Worm (Caenorhabditis elegans) whole organism, late embryonic: Measurements from ENCODE around the gene C18G1.9.

Experiments used
- F13H6.1 ChIP-seq: sonication (generic microtip); optimal IDR thresholded peaks from 2 replicates; lab custom pipeline; 2016; ENCODE audit warnings: missing genetic modification characterization, missing compliant biosample characterization
- K09A11.1 ChIP-seq: sonication (generic microtip); optimal IDR thresholded peaks from 2 replicates; lab custom pipeline; 2017; ENCODE audit warnings: antibody characterized with exemption, mild to moderate bottlenecking, missing genetic modification characterization, missing compliant biosample characterization; ENCODE audit not compliant: insufficient read depth
- Y22D7AL.16 ChIP-seq: sonication (generic microtip); optimal IDR thresholded peaks from 2 replicates; lab custom pipeline; 2016; ENCODE audit warnings: missing genetic modification characterization, missing compliant biosample characterization
- ceh-14 ChIP-seq: sonication (generic microtip); optimal IDR thresholded peaks from 2 replicates; lab custom pipeline; 2016; ENCODE audit warnings: missing genotype, missing genetic modification characterization, missing compliant biosample characterization
- ceh-18 ChIP-seq: sonication (generic microtip); optimal IDR thresholded peaks from 2 replicates; lab custom pipeline; 2016; ENCODE audit warnings: missing genetic modification characterization, missing compliant biosample characterization
- ceh-2 ChIP-seq: sonication (generic microtip); optimal IDR thresholded peaks from 2 replicates; lab custom pipeline; 2016; ENCODE audit warnings: missing genotype, missing genetic modification characterization, missing compliant biosample characterization
- ceh-22 ChIP-seq: sonication (generic microtip); optimal IDR thresholded peaks from 2 replicates; lab custom pipeline; 2017; ENCODE audit warnings: missing biosample characterization, missing genetic modification characterization
- ceh-30 ChIP-seq: fragments of 150-350 bp; optimal IDR thresholded peaks from 2 replicates; lab custom pipeline; 2014; ENCODE audit warnings: missing biosample characterization, missing genetic modification characterization
- ceh-31 ChIP-seq: sonication (generic microtip); optimal IDR thresholded peaks from 2 replicates; lab custom pipeline; 2016; ENCODE audit warnings: missing genetic modification characterization, missing compliant biosample characterization
- ceh-34 ChIP-seq: sonication (generic microtip); optimal IDR thresholded peaks from 2 replicates; lab custom pipeline; 2016; ENCODE audit warnings: mild to moderate bottlenecking, missing genetic modification characterization, missing compliant biosample characterization
- ceh-45 ChIP-seq: fragments of 200-800 bp; sonication (Bioruptor generic); IDR thresholded peaks from 2 replicates; pipeline ENCODE4 v1.3.6; 2022; ENCODE audit warnings: missing genetic modification reagents, missing genetic modification characterization, missing compliant biosample characterization
- ceh-48 ChIP-seq: sonication (generic microtip); optimal IDR thresholded peaks from 2 replicates; lab custom pipeline; 2016; ENCODE audit warnings: missing genetic modification characterization, inconsistent platforms, missing compliant biosample characterization
- ceh-6 ChIP-seq: fragments of 200-800 bp; sonication (Bioruptor generic); optimal IDR thresholded peaks from 2 replicates; lab custom pipeline; 2018; ENCODE audit warnings: mild to moderate bottlenecking, missing genetic modification characterization, missing compliant biosample characterization
- che-1 ChIP-seq: sonication (generic microtip); optimal IDR thresholded peaks from 2 replicates; lab custom pipeline; 2016; ENCODE audit warnings: mild to moderate bottlenecking, missing genetic modification characterization, missing compliant biosample characterization
- elt-2 ChIP-seq: sonication (generic microtip); optimal IDR thresholded peaks from 2 replicates; lab custom pipeline; 2016; ENCODE audit warnings: missing genetic modification reagents, missing genetic modification characterization, missing compliant biosample characterization
- fax-1 ChIP-seq: sonication (generic microtip); optimal IDR thresholded peaks from 2 replicates; lab custom pipeline; 2016; ENCODE audit warnings: missing genotype, missing genetic modification characterization, missing compliant biosample characterization
- fkh-10 ChIP-seq: fragments of 150-350 bp; optimal IDR thresholded peaks from 2 replicates; lab custom pipeline; 2014; ENCODE audit warnings: missing biosample characterization, missing genetic modification reagents, missing genetic modification characterization
- fkh-6 ChIP-seq: sonication (generic microtip); optimal IDR thresholded peaks from 2 replicates; lab custom pipeline; 2016; ENCODE audit warnings: missing genetic modification characterization, missing compliant biosample characterization
- mec-3 ChIP-seq: sonication (generic microtip); optimal IDR thresholded peaks from 2 replicates; lab custom pipeline; 2016; ENCODE audit warnings: borderline replicate concordance, missing genetic modification characterization, missing compliant biosample characterization
- nfya-1 ChIP-seq: sonication (generic microtip); optimal IDR thresholded peaks from 2 replicates; lab custom pipeline; 2017; ENCODE audit warnings: missing genetic modification characterization, mild to moderate bottlenecking, missing compliant biosample characterization, antibody characterized with exemption, moderate library complexity
- npax-4 ChIP-seq: sonication (generic microtip); optimal IDR thresholded peaks from 2 replicates; lab custom pipeline; 2016; ENCODE audit warnings: missing genetic modification characterization, missing compliant biosample characterization
- pag-3 ChIP-seq: sonication (generic microtip); optimal IDR thresholded peaks from 2 replicates; lab custom pipeline; 2016; ENCODE audit warnings: missing compliant biosample characterization, missing genetic modification characterization, borderline replicate concordance
- pat-9 ChIP-seq: fragments of 200-800 bp; sonication (Bioruptor generic); optimal IDR thresholded peaks from 2 replicates; lab custom pipeline; 2018; ENCODE audit warnings: mild to moderate bottlenecking, missing genetic modification characterization, moderate library complexity, missing compliant biosample characterization
- pax-1 ChIP-seq: fragments of 150-350 bp; optimal IDR thresholded peaks from 2 replicates; lab custom pipeline; 2014; ENCODE audit warnings: missing biosample characterization, missing genetic modification characterization
- pha-2 ChIP-seq: sonication (generic microtip); optimal IDR thresholded peaks from 2 replicates; lab custom pipeline; 2017; ENCODE audit warnings: mild to moderate bottlenecking, missing genetic modification characterization, missing compliant biosample characterization
- pha-4 ChIP-seq: fragments of 150-350 bp; optimal IDR thresholded peaks from 2 replicates; lab custom pipeline; 2018; ENCODE audit warnings: missing biosample characterization, missing genetic modification reagents, missing genetic modification characterization
- sdc-2 ChIP-seq: sonication (generic microtip); optimal IDR thresholded peaks from 2 replicates; lab custom pipeline; 2016; ENCODE audit warnings: missing genotype, missing genetic modification characterization, missing compliant biosample characterization
- sox-2 ChIP-seq: fragments of 200-800 bp; sonication (Bioruptor generic); IDR thresholded peaks from 2 replicates; pipeline ENCODE4 v1.3.6; 2022; ENCODE audit warnings: missing genetic modification reagents, missing genetic modification characterization, missing compliant biosample characterization
- tbx-2 ChIP-seq: sonication (generic microtip); optimal IDR thresholded peaks from 2 replicates; lab custom pipeline; 2016; ENCODE audit warnings: missing genetic modification characterization, missing compliant biosample characterization
- tbx-7 ChIP-seq: sonication (generic microtip); optimal IDR thresholded peaks from 2 replicates; lab custom pipeline; 2016; ENCODE audit warnings: missing genotype, missing genetic modification characterization, missing compliant biosample characterization
- ztf-16 ChIP-seq: sonication (generic microtip); optimal IDR thresholded peaks from 2 replicates; lab custom pipeline; 2017; ENCODE audit warnings: missing genetic modification characterization, missing compliant biosample characterization

Gene C18G1.9

DNA sequence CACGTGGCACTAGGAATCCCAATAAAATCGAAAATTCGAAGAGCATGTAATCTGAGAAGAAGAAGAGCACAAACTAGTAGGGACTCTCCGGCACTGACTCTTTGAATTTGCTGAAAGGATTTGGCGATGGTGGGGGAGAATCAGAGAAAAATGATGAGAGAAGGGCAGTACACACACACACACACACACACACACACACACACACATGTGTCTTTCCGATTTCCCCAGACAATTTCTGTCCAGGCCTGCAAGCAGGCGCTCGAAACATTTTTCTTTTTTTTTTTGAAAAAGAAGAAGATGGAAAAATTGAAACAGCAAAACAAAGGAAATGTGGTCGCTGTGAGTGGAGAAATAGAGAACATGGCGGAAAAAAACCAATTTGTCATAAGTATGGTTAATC is 39.5 kb downstream of the C18G1.9 start, which contains the start of gene tig-2:
Gene tig-2, minus strand, starts transcription at position 87 of the 400 bp plus-strand sequence.
- TF ChIP-seq tbx-2 = peak; percentile 8
- TF ChIP-seq ceh-18 (tag; lab: Kevin White, UChicago) = peak; percentile 48
- peak; percentile 23 for TF ChIP-seq nfya-1 (tag; lab: Kevin White, UChicago)
- TF ChIP-seq pax-1 (tag; lab: Kevin White, UChicago) = no peak

DNA sequence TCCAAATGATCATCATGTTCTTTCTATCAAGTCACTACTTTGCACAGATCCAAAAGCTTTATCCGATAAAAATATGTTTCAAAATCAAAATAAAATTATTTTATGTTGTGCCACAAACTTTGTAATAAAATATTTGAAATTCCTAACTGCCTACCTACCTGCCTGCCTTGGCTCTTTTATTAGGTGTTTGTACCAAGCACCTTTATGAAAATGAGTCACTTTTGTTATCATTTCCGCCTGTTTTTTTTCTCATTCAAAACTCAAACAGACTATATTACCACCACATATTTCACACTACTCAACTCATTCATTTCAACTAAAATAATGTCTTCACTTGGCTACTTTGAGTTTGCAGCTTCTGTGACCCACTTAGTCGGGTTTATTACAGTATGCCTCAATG is 45.1 kb downstream of the C18G1.9 start, which contains the start of gene F39G3.4:
Gene F39G3.4, plus strand, starts transcription at position 301 of the 400 bp plus-strand sequence.
- TF ChIP-seq sdc-2 (tag; lab: Kevin White, UChicago) (no peak), Y22D7AL.16 (tag; lab: Kevin White, UChicago) (no peak), ceh-31 (tag; lab: Kevin White, UChicago) (no peak), fax-1 (tag; lab: Kevin White, UChicago) (no peak), pag-3 (no peak), pha-2 (tag; lab: Kevin White, UChicago) (no peak), pat-9 (tag; lab: Kevin White, UChicago) (no peak), ceh-14 (tag; lab: Kevin White, UChicago) (no peak), fkh-10 (GFP tag; lab: Kevin White, UChicago) (no peak), npax-4 (tag; lab: Kevin White, UChicago) (no peak), fkh-6 (tag; lab: Kevin White, UChicago) (no peak), ceh-30 (tag; lab: Kevin White, UChicago) (no peak), sox-2 (GFP tag; lab: Robert Waterston, UW) (no peak), ceh-2 (tag; lab: Kevin White, UChicago) (no peak), K09A11.1 (tag; lab: Kevin White, UChicago) (no peak), nfya-1 (tag; lab: Kevin White, UChicago) (no peak), ceh-22 (no peak), che-1 (tag; lab: Kevin White, UChicago) (no peak), ceh-6 (GFP tag; lab: Kevin White, UChicago) (no peak)
- TF ChIP-seq, all 69 proteins: peak for 0

DNA sequence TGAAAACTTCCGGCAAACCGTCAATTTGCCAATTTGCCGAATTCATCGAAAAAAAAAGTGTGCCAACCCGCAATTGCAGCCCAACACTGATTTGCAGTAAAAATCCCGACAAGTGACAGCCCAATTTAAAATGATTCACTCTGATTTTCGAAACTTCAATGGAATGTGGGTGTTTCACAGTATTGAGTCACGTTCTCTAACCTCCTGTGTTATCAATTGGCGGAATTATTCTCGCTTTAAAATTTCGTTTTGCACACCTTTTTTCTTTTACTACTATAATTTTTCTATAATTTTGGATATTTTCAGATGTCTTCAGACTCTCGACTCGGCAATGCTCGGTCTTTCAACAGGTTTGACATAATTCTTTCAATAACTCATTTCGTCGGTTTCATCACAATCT is 47.2 kb downstream of the C18G1.9 start, which contains the start of gene F39G3.5:
Gene F39G3.5, plus strand, starts transcription at position 301 of the 400 bp plus-strand sequence.
- TF ChIP-seq pha-2 (tag; lab: Kevin White, UChicago) (no peak), ceh-48 (tag; lab: Kevin White, UChicago) (no peak), ceh-45 (GFP tag; lab: Robert Waterston, UW) (no peak), ceh-18 (tag; lab: Kevin White, UChicago) (no peak), F13H6.1 (tag; lab: Kevin White, UChicago) (no peak), sdc-2 (tag; lab: Kevin White, UChicago) (no peak), npax-4 (tag; lab: Kevin White, UChicago) (no peak), ceh-6 (GFP tag; lab: Kevin White, UChicago) (no peak), tbx-7 (tag; lab: Kevin White, UChicago) (no peak), mec-3 (tag; lab: Kevin White, UChicago) (no peak), ztf-16 (no peak), ceh-34 (tag; lab: Kevin White, UChicago) (no peak), K09A11.1 (tag; lab: Kevin White, UChicago) (no peak), pha-4 (tag; lab: Kevin White, UChicago) (no peak)

DNA sequence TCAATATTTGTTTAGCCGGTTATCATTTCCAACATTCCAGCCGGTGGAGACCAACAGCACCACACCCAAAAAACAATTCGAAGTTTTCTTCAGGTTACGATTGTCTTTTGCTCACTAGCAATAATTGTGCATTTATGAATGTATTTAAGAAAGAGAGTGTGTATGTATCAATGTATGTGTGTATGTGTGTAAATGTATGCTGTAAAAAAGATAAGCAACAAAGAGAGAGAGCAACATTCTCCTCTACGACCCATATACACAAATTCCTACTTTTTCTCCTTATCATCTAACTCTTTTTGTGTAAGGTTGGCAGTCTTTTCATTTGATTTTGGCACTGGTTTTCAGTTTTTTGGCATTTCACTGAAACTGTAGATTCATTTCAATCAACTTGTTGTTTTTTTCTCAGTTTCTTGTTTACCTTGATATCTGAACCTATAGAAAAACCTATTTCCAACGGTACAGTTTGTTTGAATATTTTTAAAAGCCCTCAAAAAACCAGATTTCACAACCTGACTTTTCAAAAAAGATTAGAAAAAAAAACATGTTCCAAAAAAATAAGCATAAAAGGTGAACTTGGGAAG is 48.6 kb downstream of the C18G1.9 start:
- TF ChIP-seq elt-2 (tag; lab: Kevin White, UChicago) (peak; percentile 58), pax-1 (tag; lab: Kevin White, UChicago) (no peak)

DNA sequence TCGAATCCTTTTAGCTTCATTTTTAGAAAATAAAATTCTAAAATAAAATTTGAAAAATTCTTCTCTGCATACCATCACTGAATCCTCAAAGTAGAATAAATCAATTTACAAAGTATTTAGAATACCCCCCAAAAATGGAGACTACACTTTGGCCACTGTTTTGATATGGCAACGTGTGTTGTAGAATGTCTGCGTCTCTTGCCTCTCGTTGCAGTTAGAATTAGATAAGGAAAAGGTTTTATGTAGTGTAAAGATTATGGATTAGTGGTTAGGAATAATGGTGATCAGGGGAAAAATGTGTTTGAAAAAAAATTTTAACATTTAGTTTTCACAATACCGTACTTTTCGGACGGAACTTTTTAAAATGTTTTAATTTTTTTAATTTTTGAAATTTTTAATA is 49.6 kb downstream of the C18G1.9 start, which contains the start of gene prx-6:
Gene prx-6, minus strand, starts transcription at position 129 of the 400 bp plus-strand sequence.
- TF ChIP-seq ceh-34 (tag; lab: Kevin White, UChicago) (no peak), elt-2 (tag; lab: Kevin White, UChicago) (peak; percentile 66)
